Worm (Caenorhabditis elegans) whole organism, young adult: ENCODE data around the gene Y49E10.16.

Experiments
- B0019.2 ChIP-seq: fragments of 200-800 bp; sonication (Bioruptor generic); conservative IDR thresholded peaks from 2 replicates; pipeline ENCODE4 v1.3.6; 2022; ENCODE audit warnings: missing genetic modification reagents, missing genetic modification characterization, missing compliant biosample characterization
- B0336.3 ChIP-seq: fragments of 200-800 bp; sonication (Bioruptor generic); IDR thresholded peaks from 2 replicates; pipeline ENCODE4 v1.3.6; 2022; ENCODE audit warnings: missing genetic modification characterization, missing compliant biosample characterization
- D2030.7 ChIP-seq: fragments of 200-800 bp; sonication (Bioruptor generic); IDR thresholded peaks from 2 replicates; pipeline ENCODE4 v1.3.6; 2022; ENCODE audit warnings: missing genetic modification reagents, missing genetic modification characterization, missing compliant biosample characterization
- F52B5.7 ChIP-seq: sonication (generic microtip); optimal IDR thresholded peaks from 2 replicates; lab custom pipeline; 2016; ENCODE audit warnings: mild to moderate bottlenecking, missing genetic modification characterization, missing compliant biosample characterization
- K11D2.4 ChIP-seq: fragments of 200-800 bp; sonication (Bioruptor generic); IDR thresholded peaks from 2 replicates; pipeline ENCODE4 v1.3.6; 2022; ENCODE audit warnings: missing genetic modification reagents, missing genetic modification characterization, missing compliant biosample characterization
- Y79H2A.3 ChIP-seq: fragments of 200-800 bp; sonication (Bioruptor generic); conservative IDR thresholded peaks from 2 replicates; pipeline ENCODE4 v1.3.6; 2022; ENCODE audit warnings: missing genetic modification reagents, missing genetic modification characterization, missing compliant biosample characterization
- ZK185.1 ChIP-seq: sonication (generic microtip); optimal IDR thresholded peaks from 2 replicates; lab custom pipeline; 2016; ENCODE audit warnings: mild to moderate bottlenecking, missing genetic modification characterization, missing compliant biosample characterization; ENCODE audit not compliant: poor library complexity, severe bottlenecking
- attf-6 ChIP-seq: fragments of 200-800 bp; sonication (Bioruptor generic); IDR thresholded peaks from 2 replicates; pipeline ENCODE4 v1.3.6; 2022; ENCODE audit warnings: missing genetic modification reagents, missing genetic modification characterization, missing compliant biosample characterization
- cebp-1 ChIP-seq, 2 experiments: fragments of 200-800 bp in 1 of 2; sonication (Bioruptor generic) in 1 of 2; sonication (generic microtip) in 1 of 2; IDR thresholded peaks in 1 of 2; optimal IDR thresholded peaks in 1 of 2; 2 replicates each; pipeline versions ENCODE4 v1.3.6 to Lab custom; 2017 to 2022; ENCODE audit warnings: missing compliant biosample characterization in 2 of 2, missing genetic modification characterization in 2 of 2, mild to moderate bottlenecking in 1 of 2, missing genetic modification reagents in 1 of 2, moderate library complexity in 1 of 2
- dpl-1 ChIP-seq: fragments of 150-350 bp; optimal IDR thresholded peaks from 2 replicates; lab custom pipeline; 2014; ENCODE audit warnings: missing biosample characterization, missing genetic modification reagents, missing genetic modification characterization
- efl-1 ChIP-seq: fragments of 150-350 bp; optimal IDR thresholded peaks from 2 replicates; lab custom pipeline; 2014; ENCODE audit warnings: missing biosample characterization, missing genetic modification reagents, missing genetic modification characterization
- egl-18 ChIP-seq: fragments of 200-800 bp; sonication (Bioruptor generic); IDR thresholded peaks from 2 replicates; pipeline ENCODE4 v1.3.6; 2022; ENCODE audit warnings: missing genetic modification reagents, missing genetic modification characterization, missing compliant biosample characterization
- him-1 ChIP-seq: sonication (generic microtip); optimal IDR thresholded peaks from 2 replicates; lab custom pipeline; 2016; ENCODE audit warnings: missing genotype, missing genetic modification reagents, missing genetic modification characterization, missing compliant biosample characterization
- hrde-1 ChIP-seq: sonication (generic microtip); optimal IDR thresholded peaks from 2 replicates; lab custom pipeline; 2016; ENCODE audit warnings: missing genetic modification characterization, mild to moderate bottlenecking, missing compliant biosample characterization, moderate library complexity, missing genotype, missing genetic modification reagents, borderline replicate concordance
- lin-26 ChIP-seq: fragments of 200-800 bp; sonication (Bioruptor generic); IDR thresholded peaks from 2 replicates; pipeline ENCODE4 v1.3.6; 2022; ENCODE audit warnings: missing genetic modification reagents, missing genetic modification characterization, missing compliant biosample characterization
- lin-35 ChIP-seq, 3 experiments: fragments of 150-350 bp in 2 of 3; sonication (generic microtip) in 1 of 3; optimal IDR thresholded peaks; 2 replicates each; lab custom pipeline; 2014 to 2018; ENCODE audit warnings: missing biosample characterization in 3 of 3, missing genetic modification characterization in 3 of 3, missing genetic modification reagents in 3 of 3
- lin-54 ChIP-seq: fragments of 200-800 bp; sonication (Bioruptor generic); optimal IDR thresholded peaks from 2 replicates; lab custom pipeline; 2018; ENCODE audit warnings: mild to moderate bottlenecking, missing genetic modification characterization, missing compliant biosample characterization
- madf-8 ChIP-seq: fragments of 200-800 bp; sonication (Bioruptor generic); conservative IDR thresholded peaks from 2 replicates; pipeline ENCODE4 v1.3.6; 2022; ENCODE audit warnings: missing genetic modification reagents, missing genetic modification characterization, missing compliant biosample characterization
- mcd-1 ChIP-seq: fragments of 200-800 bp; sonication (Bioruptor generic); IDR thresholded peaks from 2 replicates; pipeline ENCODE4 v1.3.6; 2022; ENCODE audit warnings: missing genetic modification reagents, missing genetic modification characterization, missing compliant biosample characterization
- nhr-27 ChIP-seq: fragments of 200-800 bp; sonication (Bioruptor generic); optimal IDR thresholded peaks from 2 replicates; lab custom pipeline; 2018; ENCODE audit warnings: mild to moderate bottlenecking, missing genetic modification characterization, moderate library complexity, missing compliant biosample characterization
- nhr-80 ChIP-seq: sonication (generic microtip); optimal IDR thresholded peaks from 2 replicates; lab custom pipeline; 2016; ENCODE audit warnings: missing genetic modification characterization, missing compliant biosample characterization
- rcor-1 ChIP-seq: fragments of 200-800 bp; sonication (Bioruptor generic); IDR thresholded peaks from 2 replicates; pipeline ENCODE4 v1.3.6; 2022; ENCODE audit warnings: missing genetic modification reagents, missing genetic modification characterization, missing compliant biosample characterization
- repo-1 ChIP-seq: sonication (generic microtip); optimal IDR thresholded peaks from 2 replicates; lab custom pipeline; 2017; ENCODE audit warnings: mild to moderate bottlenecking, missing genetic modification characterization, missing compliant biosample characterization
- sdz-38 ChIP-seq: sonication (generic microtip); optimal IDR thresholded peaks from 2 replicates; lab custom pipeline; 2016; ENCODE audit warnings: missing genotype, missing genetic modification characterization, missing compliant biosample characterization
- snpc-1.1 ChIP-seq: sonication (generic microtip); optimal IDR thresholded peaks from 2 replicates; lab custom pipeline; 2017; ENCODE audit warnings: missing genetic modification characterization, mild to moderate bottlenecking, missing compliant biosample characterization, antibody characterized with exemption, moderate library complexity, missing genotype, missing genetic modification reagents; ENCODE audit not compliant: insufficient read depth
- snpc-1.3 ChIP-seq: sonication (generic microtip); optimal IDR thresholded peaks from 2 replicates; lab custom pipeline; 2017; ENCODE audit warnings: missing genetic modification characterization, mild to moderate bottlenecking, missing compliant biosample characterization, antibody characterized with exemption, moderate library complexity, missing genotype, missing genetic modification reagents; ENCODE audit not compliant: insufficient read depth
- snpc-3.4 ChIP-seq: sonication (generic microtip); optimal IDR thresholded peaks from 2 replicates; lab custom pipeline; 2017; ENCODE audit warnings: missing genetic modification characterization, mild to moderate bottlenecking, missing compliant biosample characterization, antibody characterized with exemption, moderate library complexity, missing genotype, missing genetic modification reagents
- snpc-4 ChIP-seq, 5 experiments: fragments of 150-350 bp in 1 of 5; sonication (generic microtip) in 4 of 5; optimal IDR thresholded peaks; 2 replicates each; lab custom pipeline; 2014 to 2018; ENCODE audit warnings: missing genetic modification characterization in 5 of 5, missing biosample characterization in 3 of 5, antibody characterized with exemption in 2 of 5, mild to moderate bottlenecking in 2 of 5, missing compliant biosample characterization in 2 of 5, missing genotype in 2 of 5, moderate library complexity in 2 of 5, missing genetic modification reagents in 1 of 5
- tbx-9 ChIP-seq: sonication (generic microtip); optimal IDR thresholded peaks from 2 replicates; lab custom pipeline; 2016; ENCODE audit warnings: borderline replicate concordance, missing genetic modification characterization, inconsistent platforms, missing compliant biosample characterization
- unc-130 ChIP-seq: sonication (generic microtip); optimal IDR thresholded peaks from 2 replicates; lab custom pipeline; 2016; ENCODE audit warnings: missing genetic modification reagents, missing genetic modification characterization, missing compliant biosample characterization
- zfh-2 ChIP-seq: fragments of 200-800 bp; sonication (Bioruptor generic); conservative IDR thresholded peaks from 2 replicates; pipeline ENCODE4 v1.3.6; 2022; ENCODE audit warnings: missing genetic modification reagents, missing genetic modification characterization, missing compliant biosample characterization

Y49E10.16 gene

ce11 chrIII:12453315-12453714 is 23.0 kb downstream of the Y49E10.16 start, which contains the start of gene ani-1 (continued):
- TF ChIP-seq hrde-1 (peak; percentile 9), snpc-1.3 (tag; lab: Kevin White, UChicago) (peak; percentile 68), snpc-4 (GFP tag; optimal IDR thresholded peaks at IDR 0.05; lab: Kevin White, UChicago) (no peak), snpc-4 (tag; optimal IDR thresholded peaks at IDR 0.05; lab: Kevin White, UChicago) (peak; percentile 29 to 56 (median 40)), lin-35 (GFP tag; optimal IDR thresholded peaks at IDR 0.05; lab: Kevin White, UChicago) (peak in 2 of 3 experiments; percentile 30 to 65), him-1 (tag; lab: Kevin White, UChicago) (no peak), D2030.7 (GFP tag; lab: Robert Waterston, UW) (peak; percentile 84), egl-18 (no peak), efl-1 (GFP tag; lab: Kevin White, UChicago) (peak; percentile 91), K11D2.4 (GFP tag; lab: Robert Waterston, UW) (peak; percentile 66; the same call in 1 of the 2 replicates), snpc-1.1 (tag; lab: Kevin White, UChicago) (peak; percentile 56), nhr-27 (tag; lab: Kevin White, UChicago) (no peak), snpc-3.4 (tag; lab: Kevin White, UChicago) (peak; percentile 68), mcd-1 (GFP tag; lab: Robert Waterston, UW) (peak; percentile 83), sdz-38 (no peak), Y79H2A.3 (no peak; the same call in 1 of the 2 replicates), unc-130 (GFP tag; lab: Kevin White, UChicago) (peak; percentile 47), lin-54 (GFP tag; lab: Kevin White, UChicago) (peak; percentile 89), B0019.2 (GFP tag; lab: Robert Waterston, UW) (peak; percentile 80), rcor-1 (GFP tag; lab: Robert Waterston, UW) (peak; percentile 84), lin-26 (GFP tag; lab: Robert Waterston, UW) (0 out of 2 replicates have a peak, but pooled peaks have one; percentile 8), zfh-2 (GFP tag; lab: Robert Waterston, UW) (peak; percentile 52; the same call in 1 of the 2 replicates), B0336.3 (peak; percentile 62), tbx-9 (tag; lab: Kevin White, UChicago) (no peak), dpl-1 (peak; percentile 87), madf-8 (GFP tag; lab: Robert Waterston, UW) (peak; percentile 82), attf-6 (GFP tag; lab: Robert Waterston, UW) (0 out of 2 replicates have a peak, but pooled peaks have one; percentile 10)

- no peak for TF ChIP-seq cebp-1 (GFP tag; IDR thresholded peaks at IDR 0.05; lab: Robert Waterston, UW)
- TF ChIP-seq cebp-1 (tag; optimal IDR thresholded peaks at IDR 0.05; lab: Kevin White, UChicago), result peak; percentile 2
- TF ChIP-seq rcor-1 (GFP tag; lab: Robert Waterston, UW), result peak; percentile 34; the same call in 1 of the 2 replicates
- TF ChIP-seq sdz-38, result no peak
- no peak for TF ChIP-seq ZK185.1 (tag; lab: Kevin White, UChicago)
- TF ChIP-seq dpl-1, result no peak
- no peak for TF ChIP-seq repo-1 (tag; lab: Kevin White, UChicago)
- no peak for TF ChIP-seq lin-35 (GFP tag; optimal IDR thresholded peaks at IDR 0.05; lab: Kevin White, UChicago)
- TF ChIP-seq F52B5.7 (tag; lab: Kevin White, UChicago), result no peak
- no peak for TF ChIP-seq snpc-1.1 (tag; lab: Kevin White, UChicago)
- TF ChIP-seq nhr-80 (tag; lab: Kevin White, UChicago), result peak; percentile 37
These were observed 23.5 kb downstream of the Y49E10.16 start for ce11 chrIII:12453785-12454184.
